Fruit fly (Drosophila melanogaster) whole organism, embryonic: Measurements from ENCODE around the gene CG32625.
A peak's percentile ranks its signal among the peaks of the same experiment; 100 is the strongest.

Experiments
- CG10366 ChIP-seq: fragments of 200-800 bp; sonication (Bioruptor generic); IDR thresholded peaks from 2 replicates; pipeline ENCODE4 v1.3.6; 2022; ENCODE audit warnings: missing biosample characterization, missing genetic modification characterization
- CG10431 ChIP-seq: fragments of 200-800 bp; sonication (Bioruptor generic); optimal IDR thresholded peaks from 3 replicates; lab custom pipeline; 2018; ENCODE audit warnings: missing biosample characterization, mild to moderate bottlenecking, missing genetic modification characterization
- CG11723 ChIP-seq: fragments of 200-800 bp; sonication (Bioruptor generic); optimal IDR thresholded peaks from 2 replicates; lab custom pipeline; 2017; ENCODE audit warnings: missing biosample characterization, mild to moderate bottlenecking, missing genetic modification characterization
- CG12219 ChIP-seq: fragments of 200-800 bp; sonication (Bioruptor generic); optimal IDR thresholded peaks from 3 replicates; lab custom pipeline; 2018; ENCODE audit warnings: missing biosample characterization, mild to moderate bottlenecking, missing genetic modification characterization
- CG1233 ChIP-seq: fragments of 200-800 bp; sonication (Bioruptor generic); optimal IDR thresholded peaks from 4 replicates; lab custom pipeline; 2018; ENCODE audit warnings: missing biosample characterization, mild to moderate bottlenecking, missing genetic modification characterization
- CG12769 ChIP-seq: fragments of 200-800 bp; sonication (Bioruptor generic); optimal IDR thresholded peaks from 2 replicates; lab custom pipeline; 2019; ENCODE audit warnings: missing biosample characterization, mild to moderate bottlenecking, missing genetic modification characterization, moderate library complexity
- CG13287 ChIP-seq: fragments of 200-800 bp; sonication (Bioruptor generic); IDR thresholded peaks from 2 replicates; pipeline ENCODE4 v1.3.6; 2022; ENCODE audit warnings: missing biosample characterization, missing genetic modification characterization; ENCODE audit not compliant: partially characterized antibody
- CG15601 ChIP-seq: fragments of 200-800 bp; sonication (Bioruptor generic); optimal IDR thresholded peaks from 3 replicates; lab custom pipeline; 2019; ENCODE audit warnings: missing biosample characterization, mild to moderate bottlenecking, missing genetic modification characterization, moderate library complexity
- CG1603 ChIP-seq: fragments of 200-800 bp; sonication (Bioruptor generic); optimal IDR thresholded peaks from 2 replicates; lab custom pipeline; 2019; ENCODE audit warnings: missing biosample characterization, mild to moderate bottlenecking, missing genetic modification characterization, moderate library complexity
- CG16813 ChIP-seq: fragments of 200-800 bp; sonication (Bioruptor generic); IDR thresholded peaks from 3 replicates; pipeline ENCODE4 v1.3.6; 2022; ENCODE audit warnings: missing biosample characterization, missing genetic modification characterization; ENCODE audit not compliant: partially characterized antibody
- CG17568 ChIP-seq: fragments of 200-800 bp; sonication (Bioruptor generic); optimal IDR thresholded peaks from 2 replicates; lab custom pipeline; 2018; ENCODE audit warnings: missing biosample characterization, mild to moderate bottlenecking, missing genetic modification characterization, moderate library complexity
- CG18476 ChIP-seq: fragments of 200-800 bp; sonication (Bioruptor generic); optimal IDR thresholded peaks from 2 replicates; lab custom pipeline; 2016; ENCODE audit warnings: missing biosample characterization, mild to moderate bottlenecking, missing genetic modification characterization
- CG30020 ChIP-seq: fragments of 200-800 bp; optimal IDR thresholded peaks from 2 replicates; lab custom pipeline; 2019; ENCODE audit warnings: missing biosample characterization, mild to moderate bottlenecking, missing genetic modification characterization, moderate library complexity
- CG31224 ChIP-seq: fragments of 200-800 bp; sonication (Bioruptor generic); IDR thresholded peaks from 2 replicates; pipeline ENCODE4 v1.3.6; 2022; ENCODE audit warnings: missing biosample characterization, missing genetic modification characterization
- CG31441 ChIP-seq: fragments of 200-800 bp; sonication (Bioruptor generic); IDR thresholded peaks from 2 replicates; pipeline ENCODE4 v1.3.6; 2022; ENCODE audit warnings: missing biosample characterization, missing genetic modification characterization
- CG3847 ChIP-seq: fragments of 200-800 bp; sonication (Bioruptor generic); IDR thresholded peaks from 2 replicates; pipeline ENCODE4 v1.3.6; 2022; ENCODE audit warnings: missing biosample characterization, missing genetic modification characterization
- CG5180 ChIP-seq: fragments of 200-800 bp; sonication (Bioruptor generic); optimal IDR thresholded peaks from 3 replicates; lab custom pipeline; 2017; ENCODE audit warnings: missing biosample characterization, missing genetic modification characterization, mild to moderate bottlenecking, moderate library complexity, missing genetic modification reagents
- CG6175 ChIP-seq: fragments of 200-800 bp; sonication (Bioruptor generic); IDR thresholded peaks from 3 replicates; pipeline ENCODE4 v1.3.6; 2022; ENCODE audit warnings: missing biosample characterization, missing genetic modification characterization
- CG6765 ChIP-seq: fragments of 200-800 bp; sonication (Bioruptor generic); optimal IDR thresholded peaks from 3 replicates; lab custom pipeline; 2017; ENCODE audit warnings: missing biosample characterization, mild to moderate bottlenecking, missing genetic modification characterization
- CkIIα-i1 ChIP-seq: fragments of 200-800 bp; sonication (Bioruptor generic); IDR thresholded peaks from 2 replicates; pipeline ENCODE4 v1.3.6; 2022; ENCODE audit warnings: missing biosample characterization, missing genetic modification characterization
- CoRest ChIP-seq: fragments of 200-800 bp; sonication (Bioruptor generic); optimal IDR thresholded peaks from 3 replicates; lab custom pipeline; 2018; ENCODE audit warnings: missing biosample characterization, mild to moderate bottlenecking, missing genetic modification characterization, moderate library complexity
- Dll ChIP-seq: fragments of 200-800 bp; sonication (Bioruptor generic); IDR thresholded peaks from 4 replicates; pipeline ENCODE4 v1.3.6; 2022; ENCODE audit warnings: missing biosample characterization, missing genetic modification characterization; ENCODE audit not compliant: partially characterized antibody
- E2f1 ChIP-seq: fragments of 200-800 bp; sonication (Bioruptor generic); IDR thresholded peaks from 2 replicates; pipeline ENCODE4 v1.3.6; 2022; ENCODE audit warnings: missing biosample characterization, missing genetic modification characterization
- Elba2 ChIP-seq: fragments of 200-800 bp; sonication (Bioruptor generic); optimal IDR thresholded peaks from 3 replicates; lab custom pipeline; 2016; ENCODE audit warnings: missing biosample characterization, missing genetic modification characterization
- Fer1 ChIP-seq: fragments of 200-800 bp; sonication (Bioruptor generic); optimal IDR thresholded peaks from 2 replicates; lab custom pipeline; 2017; ENCODE audit warnings: missing biosample characterization, mild to moderate bottlenecking, missing genetic modification characterization
- HLH3B ChIP-seq: fragments of 200-800 bp; sonication (Bioruptor generic); IDR thresholded peaks from 2 replicates; pipeline ENCODE4 v1.3.6; 2022; ENCODE audit warnings: missing biosample characterization, missing genetic modification characterization
- Hr3 ChIP-seq: fragments of 200-800 bp; sonication (Bioruptor generic); optimal IDR thresholded peaks from 3 replicates; lab custom pipeline; 2016; ENCODE audit warnings: missing biosample characterization, missing genetic modification characterization
- Hr51 ChIP-seq, 2 experiments: fragments of 200-800 bp; sonication (Bioruptor generic); optimal IDR thresholded peaks; 2 replicates in 1 of 2; 3 replicates in 1 of 2; lab custom pipeline; 2016 to 2018; ENCODE audit warnings: missing biosample characterization in 2 of 2, missing genetic modification characterization in 2 of 2, mild to moderate bottlenecking in 1 of 2, moderate library complexity in 1 of 2
- MBD-R2 ChIP-seq: fragments of 200-800 bp; sonication (Bioruptor generic); IDR thresholded peaks from 2 replicates; pipeline ENCODE4 v1.3.6; 2022; ENCODE audit warnings: missing biosample characterization, missing genetic modification characterization
- Med ChIP-seq: fragments of 200-800 bp; sonication (Bioruptor generic); peaks from one replicate; lab custom pipeline; 2016; ENCODE audit warnings: missing biosample characterization, missing genetic modification characterization, mild to moderate bottlenecking, inconsistent platforms, moderate library complexity
- NC2β ChIP-seq: fragments of 200-800 bp; sonication (Bioruptor generic); optimal IDR thresholded peaks from 2 replicates; lab custom pipeline; 2016; ENCODE audit warnings: missing biosample characterization, missing genetic modification characterization
- Nf-YC ChIP-seq: fragments of 200-800 bp; optimal IDR thresholded peaks from 3 replicates; lab custom pipeline; 2019; ENCODE audit warnings: missing biosample characterization, mild to moderate bottlenecking, missing genetic modification characterization, moderate library complexity
- Poxn ChIP-seq: fragments of 200-800 bp; sonication (Bioruptor generic); IDR thresholded peaks from 2 replicates; pipeline ENCODE4 v1.3.6; 2022; ENCODE audit warnings: missing biosample characterization, missing genetic modification characterization
- amos ChIP-seq: fragments of 200-800 bp; sonication (Bioruptor generic); IDR thresholded peaks from 2 replicates; pipeline ENCODE4 v1.3.6; 2022; ENCODE audit warnings: missing biosample characterization, missing genetic modification characterization; ENCODE audit not compliant: partially characterized antibody
- bbx ChIP-seq: fragments of 200-800 bp; sonication (Bioruptor generic); IDR thresholded peaks from 2 replicates; pipeline ENCODE4 v1.3.6; 2022; ENCODE audit warnings: missing biosample characterization, missing genetic modification characterization; ENCODE audit not compliant: partially characterized antibody
- btn ChIP-seq: fragments of 200-800 bp; sonication (Bioruptor generic); optimal IDR thresholded peaks from 2 replicates; lab custom pipeline; 2016; ENCODE audit warnings: missing biosample characterization, missing genetic modification characterization
- chn ChIP-seq: fragments of 200-800 bp; sonication (Bioruptor generic); optimal IDR thresholded peaks from 2 replicates; lab custom pipeline; 2016; ENCODE audit warnings: missing biosample characterization, missing genetic modification characterization
- inv ChIP-seq: fragments of 200-800 bp; sonication (Bioruptor generic); IDR thresholded peaks from 2 replicates; pipeline ENCODE4 v1.3.6; 2022; ENCODE audit warnings: missing biosample characterization, missing genetic modification characterization; ENCODE audit not compliant: partially characterized antibody
- onecut ChIP-seq: fragments of 200-800 bp; sonication (Bioruptor generic); IDR thresholded peaks from 2 replicates; pipeline ENCODE4 v1.3.6; 2022; ENCODE audit warnings: missing biosample characterization, missing genetic modification characterization
- pnt ChIP-seq: fragments of 200-800 bp; sonication (Bioruptor generic); optimal IDR thresholded peaks from 3 replicates; lab custom pipeline; 2016; ENCODE audit warnings: missing biosample characterization, missing genetic modification characterization
- pum ChIP-seq: fragments of 200-800 bp; sonication (Bioruptor generic); optimal IDR thresholded peaks from 2 replicates; lab custom pipeline; 2016; ENCODE audit warnings: missing biosample characterization, missing genetic modification characterization
- scrt ChIP-seq: fragments of 200-800 bp; sonication (Bioruptor generic); optimal IDR thresholded peaks from 2 replicates; lab custom pipeline; 2018; ENCODE audit warnings: missing biosample characterization, mild to moderate bottlenecking, missing genetic modification characterization, moderate library complexity
- sisA ChIP-seq: fragments of 200-800 bp; sonication (Bioruptor generic); IDR thresholded peaks from 2 replicates; pipeline ENCODE4 v1.3.6; 2022; ENCODE audit warnings: missing biosample characterization, missing genetic modification characterization
- slou ChIP-seq: fragments of 200-800 bp; sonication (Bioruptor generic); optimal IDR thresholded peaks from 3 replicates; lab custom pipeline; 2016; ENCODE audit warnings: missing biosample characterization, missing genetic modification characterization
- sob ChIP-seq: fragments of 200-800 bp; sonication (Bioruptor generic); IDR thresholded peaks from 2 replicates; pipeline ENCODE4 v1.3.6; 2022; ENCODE audit warnings: missing biosample characterization, missing genetic modification characterization
- sqz ChIP-seq: fragments of 200-800 bp; sonication (Bioruptor generic); optimal IDR thresholded peaks from 3 replicates; lab custom pipeline; 2018; ENCODE audit warnings: missing biosample characterization, mild to moderate bottlenecking, missing genetic modification characterization
- unc-4 ChIP-seq: fragments of 200-800 bp; sonication (Bioruptor generic); IDR thresholded peaks from 2 replicates; pipeline ENCODE4 v1.3.6; 2022; ENCODE audit warnings: missing biosample characterization, missing genetic modification characterization; ENCODE audit not compliant: partially characterized antibody

Gene CG32625

DNA sequence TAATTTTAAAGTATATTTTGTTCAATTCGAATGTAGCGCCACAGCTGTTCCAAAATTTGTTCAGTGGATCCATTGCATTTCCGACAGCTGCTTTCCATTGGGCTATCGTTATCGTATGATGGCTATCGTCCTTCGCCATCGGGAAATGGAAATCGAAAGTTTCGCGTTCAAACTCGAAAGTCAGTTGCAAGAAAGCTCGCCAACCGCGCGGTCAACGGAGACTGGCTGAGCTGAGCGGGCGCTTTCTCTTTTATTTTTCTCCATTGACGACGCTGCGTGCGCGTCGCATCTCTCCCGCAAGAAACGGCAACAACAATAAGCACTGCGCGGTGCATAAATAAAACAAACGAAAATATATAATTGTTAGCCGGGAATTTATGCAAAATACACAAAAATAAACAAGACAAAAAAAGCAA is 26.9 kb upstream of the CG32625 start, which contains the start of gene inaE (continued):
- TF ChIP-seq CG12769 (tag; lab: Kevin White, UChicago) (peak; percentile 28), CG31441 (GFP tag; lab: Robert Waterston, UW) (peak; percentile 11; the same call in 1 of the 2 replicates), CG16813 (GFP tag; lab: Robert Waterston, UW) (0 out of 3 replicates have a peak, but pooled peaks have one; percentile 40), onecut (GFP tag; lab: Robert Waterston, UW) (peak; percentile 13; the same call in 1 of the 2 replicates), Dll (GFP tag; lab: Robert Waterston, UW) (peak; percentile 54; the same call in 2 of the 4 replicates), MBD-R2 (GFP tag; lab: Robert Waterston, UW) (peak; percentile 29; the same call in 1 of the 2 replicates), CG31224 (GFP tag; lab: Robert Waterston, UW) (no peak), sob (GFP tag; lab: Robert Waterston, UW) (0 out of 2 replicates have a peak, but pooled peaks have one; percentile 7), CG30020 (peak; percentile 72), CG11723 (GFP tag; lab: Kevin White, UChicago) (peak; percentile 6), Hr51 (GFP tag; optimal IDR thresholded peaks at IDR 0.05; lab: Kevin White, UChicago) (no peak), CG5180 (GFP tag; lab: Kevin White, UChicago) (peak; percentile 84), unc-4 (GFP tag; lab: Robert Waterston, UW) (peak; percentile 44; the same call in 1 of the 2 replicates), CG10366 (no peak), inv (GFP tag; lab: Robert Waterston, UW) (peak; percentile 39; the same call in 1 of the 2 replicates), CG12219 (GFP tag; lab: Kevin White, UChicago) (no peak), Fer1 (GFP tag; lab: Kevin White, UChicago) (peak; percentile 36), CG6765 (GFP tag; lab: Kevin White, UChicago) (no peak), scrt (peak; percentile 31), amos (GFP tag; lab: Robert Waterston, UW) (peak; percentile 45; the same call in 1 of the 2 replicates), CG1233 (GFP tag; lab: Kevin White, UChicago) (peak; percentile 20), CG3847 (GFP tag; lab: Robert Waterston, UW) (0 out of 2 replicates have a peak, but pooled peaks have one; percentile 22), btn (GFP tag; lab: Kevin White, UChicago) (no peak), bbx (peak; percentile 73)

DNA sequence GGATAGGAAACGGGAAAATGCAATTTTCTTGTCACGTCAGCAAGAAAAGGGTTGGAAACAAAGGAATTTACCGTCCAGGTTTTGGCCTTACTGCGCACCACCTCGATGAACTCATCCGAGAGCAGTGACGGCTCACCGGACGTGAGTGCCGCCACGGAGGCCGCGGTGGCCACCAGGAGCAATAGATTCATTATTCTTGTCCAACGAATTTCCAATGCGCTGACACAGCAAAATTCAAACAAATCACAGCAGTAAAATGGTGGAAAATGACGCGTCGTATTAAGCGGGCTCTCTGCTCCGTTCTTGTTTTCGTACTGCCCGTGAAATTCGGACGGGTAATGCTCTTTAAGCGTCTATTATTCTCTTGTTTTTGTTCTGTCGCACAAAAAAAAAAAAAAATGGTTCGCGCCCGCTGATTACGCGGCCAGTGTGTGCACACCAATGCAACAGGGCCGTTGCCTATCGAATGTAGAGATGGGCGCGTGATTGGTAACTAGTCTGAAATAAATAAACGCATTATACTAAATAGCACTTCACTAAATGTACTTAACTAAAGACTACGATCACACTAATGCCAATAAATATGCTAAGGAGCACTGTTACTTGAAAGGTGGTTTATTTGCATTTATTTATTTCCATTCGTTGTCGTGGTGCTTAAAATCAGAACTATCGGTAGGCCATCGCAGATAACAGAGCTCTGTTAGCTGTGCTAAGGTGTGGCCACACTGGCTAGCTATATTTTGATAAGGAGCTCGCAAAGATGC is 25.3 kb upstream of the CG32625 start, which contains the start of the genes CtsB and amrt:
TSS of gene CtsB (minus strand) at position 432 of the 764 bp plus-strand sequence.
TSS of gene amrt (plus strand) at position 721 of the 764 bp plus-strand sequence.
- TF ChIP-seq pnt (GFP tag; lab: Kevin White, UChicago) (peak; percentile 48), CG1603 (tag; lab: Kevin White, UChicago) (peak; percentile 66), E2f1 (GFP tag; lab: Robert Waterston, UW) (no peak), CG15601 (tag; lab: Kevin White, UChicago) (peak; percentile 9), pum (peak; percentile 55), chn (GFP tag; lab: Kevin White, UChicago) (peak; percentile 31), CG18476 (GFP tag; lab: Kevin White, UChicago) (no peak), CoRest (tag; lab: Kevin White, UChicago) (peak; percentile 65), Nf-YC (tag; lab: Kevin White, UChicago) (peak; percentile 52), Poxn (GFP tag; lab: Robert Waterston, UW) (no peak), Hr3 (peak; percentile 17), CG13287 (GFP tag; lab: Robert Waterston, UW) (peak; percentile 84), NC2β (peak; percentile 1), sisA (0 out of 2 replicates have a peak, but pooled peaks have one; percentile 5), CkIIα-i1 (GFP tag; lab: Robert Waterston, UW) (no peak), CG17568 (GFP tag; lab: Kevin White, UChicago) (no peak), Fer1 (GFP tag; lab: Kevin White, UChicago) (peak; percentile 60), CG10431 (GFP tag; lab: Kevin White, UChicago) (no peak), HLH3B (no peak), Elba2 (GFP tag; lab: Kevin White, UChicago) (no peak), slou (GFP tag; lab: Kevin White, UChicago) (no peak), sqz (GFP tag; lab: Kevin White, UChicago) (peak; percentile 93), Hr51 (GFP tag; optimal IDR thresholded peaks at IDR 0.05; lab: Kevin White, UChicago) (peak in 1 of 2 experiments; percentile 26), Med (GFP tag; lab: Kevin White, UChicago) (peak; percentile 93), CG6175 (GFP tag; lab: Robert Waterston, UW) (no peak)
